Fruit fly (Drosophila melanogaster): ENCODE measurements around the gene Pcp.

The Pcp gene

DNA sequence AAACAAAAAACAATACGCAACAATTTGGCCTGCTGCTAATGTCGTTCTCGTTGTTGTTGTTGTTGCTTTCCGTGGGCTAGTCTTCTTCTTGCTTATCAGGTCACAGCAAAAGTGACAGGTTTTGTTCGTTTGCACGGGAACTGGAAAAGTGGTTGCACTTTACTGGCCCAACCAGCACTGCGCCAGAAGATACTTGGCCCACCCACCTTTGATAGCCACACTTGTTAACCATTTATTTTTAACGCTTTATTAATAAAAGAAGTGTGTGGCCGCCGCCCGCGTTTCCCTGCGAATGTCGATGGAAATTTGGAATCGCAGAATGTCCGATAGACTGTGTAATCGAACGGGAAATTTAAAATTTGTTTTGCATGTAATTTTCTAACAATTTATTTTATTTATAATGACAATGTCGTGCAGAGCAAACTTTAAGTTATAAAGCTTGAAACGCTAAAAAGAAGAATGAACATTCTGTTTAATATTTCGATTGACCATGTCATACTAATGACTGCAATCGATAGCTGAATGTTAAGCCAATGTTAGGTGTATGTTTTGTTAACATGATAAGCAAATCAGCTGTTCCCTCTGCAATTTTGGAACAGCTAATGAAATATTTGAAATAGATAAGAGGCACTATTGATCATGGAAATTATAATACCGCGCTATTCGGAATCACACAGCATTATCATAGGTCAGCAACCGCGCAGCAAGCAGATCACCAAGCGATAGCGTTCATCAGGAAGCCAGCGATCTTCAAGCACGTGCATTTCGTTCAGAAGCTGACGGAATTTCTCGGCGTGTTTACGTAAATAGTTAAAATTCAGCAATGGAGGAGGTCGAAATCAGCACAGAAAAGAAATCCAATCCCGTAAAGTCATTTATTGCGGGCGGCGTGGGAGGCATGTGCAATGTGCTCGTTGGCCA lies 5.8 kb downstream of the Pcp start, which contains the start of the genes CG31908 and MME1:
CG31908 (minus strand) TSS at position 402 of the 921 bp plus-strand sequence.
MME1 (plus strand) TSS at position 539 of the 921 bp plus-strand sequence.
- TF ChIP-seq usp (GFP tag; optimal IDR thresholded peaks at IDR 0.05) (no peak), dsf (GFP tag; optimal IDR thresholded peaks at IDR 0.05; ENCODE audit: borderline replicate concordance) (peak; percentile 45), ey (GFP tag; optimal IDR thresholded peaks at IDR 0.05) (peak; percentile 65), foxo (GFP tag; optimal IDR thresholded peaks at IDR 0.05) (peak in 1 of 2 experiments; percentile 63), Mio (GFP tag; optimal IDR thresholded peaks at IDR 0.05) (no peak), tai (GFP tag; optimal IDR thresholded peaks at IDR 0.05) (peak; percentile 82), dmrt93B (GFP tag; optimal IDR thresholded peaks at IDR 0.05) (no peak), psq (GFP tag; optimal IDR thresholded peaks at IDR 0.05) (peak; percentile 51), Rel (GFP tag; optimal IDR thresholded peaks at IDR 0.05) (no peak), Rel (tag; optimal IDR thresholded peaks at IDR 0.05) (no peak), Dif (GFP tag; optimal IDR thresholded peaks at IDR 0.05; ENCODE audit: partially characterized antibody) (no peak), CG32264 (GFP tag; optimal IDR thresholded peaks at IDR 0.05) (peak; percentile 32), OdsH (GFP tag; optimal IDR thresholded peaks at IDR 0.05) (peak; percentile 41), HLH106 (tag; optimal IDR thresholded peaks at IDR 0.05) (peak; percentile 3), dl (GFP tag; optimal IDR thresholded peaks at IDR 0.05; ENCODE audit: insufficient read depth in 1 of 2, partially characterized antibody in 2 of 2) (no peak), pan (optimal IDR thresholded peaks at IDR 0.05) (no peak), Sp1 (GFP tag; optimal IDR thresholded peaks at IDR 0.05) (peak; percentile 23), woc (GFP tag; optimal IDR thresholded peaks at IDR 0.05) (no peak), Vsx2 (GFP tag; optimal IDR thresholded peaks at IDR 0.05; ENCODE audit: partially characterized antibody) (no peak), jim (GFP tag; optimal IDR thresholded peaks at IDR 0.05) (no peak), Dfd (GFP tag; optimal IDR thresholded peaks at IDR 0.05) (no peak), sage (GFP tag; optimal IDR thresholded peaks at IDR 0.05) (peak; percentile 54), brk (GFP tag; optimal IDR thresholded peaks at IDR 0.05) (peak; percentile 42), lola (GFP tag; optimal IDR thresholded peaks at IDR 0.05) (no peak), h (GFP tag; optimal IDR thresholded peaks at IDR 0.05) (peak; percentile 54), Hr83 (GFP tag; optimal IDR thresholded peaks at IDR 0.05; ENCODE audit: poor library complexity, severe bottlenecking) (peak; percentile 84), CrebA (GFP tag; optimal IDR thresholded peaks at IDR 0.05; ENCODE audit: borderline replicate concordance) (no peak), sv (GFP tag; optimal IDR thresholded peaks at IDR 0.05) (peak; percentile 20), rgr (GFP tag; optimal IDR thresholded peaks at IDR 0.05) (peak; percentile 66), fru (GFP tag; optimal IDR thresholded peaks at IDR 0.05) (peak; percentile 59), Hnf4 (GFP tag; optimal IDR thresholded peaks at IDR 0.05) (peak; percentile 45), Jra (GFP tag; optimal IDR thresholded peaks at IDR 0.05) (peak; percentile 81), Myc (optimal IDR thresholded peaks at IDR 0.05) (peak; percentile 40), CG9705 (GFP tag; optimal IDR thresholded peaks at IDR 0.05) (no peak), N (GFP tag; optimal IDR thresholded peaks at IDR 0.05) (no peak), br (GFP tag; optimal IDR thresholded peaks at IDR 0.05) (peak; percentile 58), GATAd (GFP tag; optimal IDR thresholded peaks at IDR 0.05) (peak; percentile 80), Hr78 (GFP tag; optimal IDR thresholded peaks at IDR 0.05) (no peak), Abd-B (GFP tag; optimal IDR thresholded peaks at IDR 0.05) (no peak)

DNA sequence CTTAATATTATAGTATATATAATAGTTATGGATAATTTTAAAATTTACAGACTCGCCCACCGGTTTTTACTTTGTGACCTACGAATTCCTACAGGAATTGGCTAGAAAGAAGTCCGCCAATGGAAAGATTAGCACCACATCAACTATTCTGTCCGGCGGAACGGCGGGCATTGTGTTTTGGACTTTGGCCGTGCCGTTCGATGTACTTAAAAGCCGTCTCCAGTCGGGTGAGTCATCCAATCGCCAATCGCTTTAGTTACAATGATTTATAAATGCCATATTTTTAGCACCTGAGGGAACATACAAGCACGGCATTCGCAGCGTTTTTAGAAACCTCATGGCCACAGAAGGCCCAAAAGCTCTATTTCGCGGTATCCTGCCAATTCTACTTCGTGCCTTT lies 7.0 kb downstream of the Pcp start:
- TF ChIP-seq N (GFP tag; optimal IDR thresholded peaks at IDR 0.05): no peak
- no peak for TF ChIP-seq sage (GFP tag; optimal IDR thresholded peaks at IDR 0.05)
- TF ChIP-seq Myc (optimal IDR thresholded peaks at IDR 0.05): no peak
- TF ChIP-seq psq (GFP tag; optimal IDR thresholded peaks at IDR 0.05): no peak
